Fruit fly (Drosophila melanogaster) whole organism, embryonic: Measurements from ENCODE around the gene Duox.

Experiments used
- Adf1 ChIP-seq: fragments of 200-800 bp; sonication (Bioruptor generic); IDR thresholded peaks from 2 replicates; pipeline ENCODE4 v1.3.6; 2022; ENCODE audit warnings: missing biosample characterization, missing genetic modification characterization
- Blimp-1 ChIP-seq: fragments of 200-800 bp; sonication (Bioruptor generic); optimal IDR thresholded peaks from 3 replicates; lab custom pipeline; 2018; ENCODE audit warnings: missing biosample characterization, missing genetic modification characterization, mild to moderate bottlenecking, moderate library complexity, missing genetic modification reagents
- Bteb2 ChIP-seq: fragments of 200-800 bp; sonication (Bioruptor generic); optimal IDR thresholded peaks from 2 replicates; lab custom pipeline; 2016; ENCODE audit warnings: missing biosample characterization, missing genetic modification characterization
- CG11456 ChIP-seq: fragments of 200-800 bp; sonication (Bioruptor generic); IDR thresholded peaks from 3 replicates; pipeline ENCODE4 v1.3.6; 2022; ENCODE audit warnings: missing biosample characterization, missing genetic modification characterization
- CG14860 ChIP-seq: fragments of 200-800 bp; sonication (Bioruptor generic); IDR thresholded peaks from 3 replicates; pipeline ENCODE4 v1.3.6; 2022; ENCODE audit warnings: missing biosample characterization, missing genetic modification characterization; ENCODE audit not compliant: partially characterized antibody
- CG1529 ChIP-seq: fragments of 200-800 bp; sonication (Bioruptor generic); optimal IDR thresholded peaks from 3 replicates; lab custom pipeline; 2018; ENCODE audit warnings: missing biosample characterization, missing genetic modification characterization
- CG16779 ChIP-seq: fragments of 200-800 bp; sonication (Bioruptor generic); IDR thresholded peaks from 2 replicates; pipeline ENCODE4 v1.3.6; 2022; ENCODE audit warnings: missing biosample characterization, missing genetic modification characterization
- CG2116 ChIP-seq: fragments of 200-800 bp; sonication (Bioruptor generic); optimal IDR thresholded peaks from 3 replicates; lab custom pipeline; 2018; ENCODE audit warnings: missing biosample characterization, mild to moderate bottlenecking, missing genetic modification characterization
- CG31365 ChIP-seq: fragments of 200-800 bp; sonication (Bioruptor generic); optimal IDR thresholded peaks from 2 replicates; lab custom pipeline; 2018; ENCODE audit warnings: missing biosample characterization, mild to moderate bottlenecking, missing genetic modification characterization
- CG3847 ChIP-seq: fragments of 200-800 bp; sonication (Bioruptor generic); IDR thresholded peaks from 2 replicates; pipeline ENCODE4 v1.3.6; 2022; ENCODE audit warnings: missing biosample characterization, missing genetic modification characterization
- CG7372 ChIP-seq: fragments of 200-800 bp; sonication (Bioruptor generic); IDR thresholded peaks from 2 replicates; pipeline ENCODE4 v1.3.6; 2022; ENCODE audit warnings: missing biosample characterization, missing genetic modification characterization
- CG7839 ChIP-seq: fragments of 200-800 bp; sonication (Bioruptor generic); optimal IDR thresholded peaks from 3 replicates; lab custom pipeline; 2018; ENCODE audit warnings: missing biosample characterization, mild to moderate bottlenecking, missing genetic modification characterization, moderate library complexity
- Dad ChIP-seq: fragments of 200-800 bp; sonication (Bioruptor generic); optimal IDR thresholded peaks from 3 replicates; lab custom pipeline; 2016; ENCODE audit warnings: missing biosample characterization, missing genetic modification characterization
- Dip3 ChIP-seq: fragments of 200-800 bp; sonication (Bioruptor generic); optimal IDR thresholded peaks from 3 replicates; lab custom pipeline; 2016; ENCODE audit warnings: missing biosample characterization, missing genetic modification characterization
- Dp ChIP-seq: fragments of 200-800 bp; sonication (Bioruptor generic); optimal IDR thresholded peaks from 2 replicates; lab custom pipeline; 2018; ENCODE audit warnings: missing biosample characterization, mild to moderate bottlenecking, missing genetic modification characterization, moderate library complexity
- E2f2 ChIP-seq: fragments of 200-800 bp; sonication (Bioruptor generic); IDR thresholded peaks from 2 replicates; pipeline ENCODE4 v1.3.6; 2022; ENCODE audit warnings: missing biosample characterization, missing genetic modification characterization
- Max ChIP-seq: fragments of 200-800 bp; sonication (Bioruptor generic); optimal IDR thresholded peaks from 2 replicates; lab custom pipeline; 2016; ENCODE audit warnings: missing biosample characterization, mild to moderate bottlenecking, missing genetic modification characterization
- Sox102F ChIP-seq: fragments of 200-800 bp; sonication (Bioruptor generic); optimal IDR thresholded peaks from 2 replicates; lab custom pipeline; 2018; ENCODE audit warnings: missing biosample characterization, mild to moderate bottlenecking, missing genetic modification characterization, moderate library complexity
- al ChIP-seq: fragments of 200-800 bp; sonication (Bioruptor generic); IDR thresholded peaks from 2 replicates; pipeline ENCODE4 v1.3.6; 2022; ENCODE audit warnings: missing biosample characterization, missing genetic modification characterization
- bowl ChIP-seq: fragments of 200-800 bp; sonication (Bioruptor generic); IDR thresholded peaks from 2 replicates; pipeline ENCODE4 v1.3.6; 2022; ENCODE audit warnings: missing biosample characterization, missing genetic modification characterization
- crp ChIP-seq, 2 experiments: fragments of 200-800 bp; sonication (Bioruptor generic); optimal IDR thresholded peaks; 2 replicates in 1 of 2; 3 replicates in 1 of 2; lab custom pipeline; 2017; ENCODE audit warnings: missing biosample characterization in 2 of 2, missing genetic modification characterization in 2 of 2, mild to moderate bottlenecking in 1 of 2, moderate library complexity in 1 of 2
- disco-r ChIP-seq: fragments of 200-800 bp; sonication (Bioruptor generic); optimal IDR thresholded peaks from 2 replicates; lab custom pipeline; 2016; ENCODE audit warnings: missing biosample characterization, missing genetic modification characterization
- ewg ChIP-seq: fragments of 200-800 bp; sonication (Bioruptor generic); optimal IDR thresholded peaks from 3 replicates; lab custom pipeline; 2017; ENCODE audit warnings: mild to moderate bottlenecking, missing biosample characterization, missing genetic modification reagents, missing genetic modification characterization
- gfzf ChIP-seq: fragments of 200-800 bp; sonication (Bioruptor generic); optimal IDR thresholded peaks from 2 replicates; lab custom pipeline; 2016; ENCODE audit warnings: missing biosample characterization, mild to moderate bottlenecking, missing genetic modification characterization, moderate library complexity
- grn ChIP-seq: fragments of 200-800 bp; sonication (Bioruptor generic); optimal IDR thresholded peaks from 3 replicates; lab custom pipeline; 2017; ENCODE audit warnings: missing biosample characterization, missing genetic modification characterization
- inv ChIP-seq: fragments of 200-800 bp; sonication (Bioruptor generic); IDR thresholded peaks from 2 replicates; pipeline ENCODE4 v1.3.6; 2022; ENCODE audit warnings: missing biosample characterization, missing genetic modification characterization; ENCODE audit not compliant: partially characterized antibody
- lmd ChIP-seq: fragments of 200-800 bp; sonication (Bioruptor generic); IDR thresholded peaks from 2 replicates; pipeline ENCODE4 v1.3.6; 2022; ENCODE audit warnings: missing biosample characterization, missing genetic modification characterization
- pzg ChIP-seq: fragments of 200-800 bp; sonication (Bioruptor generic); optimal IDR thresholded peaks from 3 replicates; lab custom pipeline; 2018; ENCODE audit warnings: missing biosample characterization, mild to moderate bottlenecking, missing genetic modification characterization, moderate library complexity
- run ChIP-seq: fragments of 200-800 bp; sonication (Bioruptor generic); optimal IDR thresholded peaks from 3 replicates; lab custom pipeline; 2018; ENCODE audit warnings: missing biosample characterization, mild to moderate bottlenecking, missing genetic modification characterization
- seq ChIP-seq: fragments of 200-800 bp; sonication (Bioruptor generic); IDR thresholded peaks from 2 replicates; pipeline ENCODE4 v1.3.6; 2022; ENCODE audit warnings: missing biosample characterization, missing genetic modification characterization
- slou ChIP-seq: fragments of 200-800 bp; sonication (Bioruptor generic); optimal IDR thresholded peaks from 3 replicates; lab custom pipeline; 2016; ENCODE audit warnings: missing biosample characterization, missing genetic modification characterization
- tin ChIP-seq: fragments of 200-800 bp; sonication (Bioruptor generic); optimal IDR thresholded peaks from 3 replicates; lab custom pipeline; 2016; ENCODE audit warnings: missing biosample characterization, missing genetic modification characterization
- unpg ChIP-seq: fragments of 200-800 bp; sonication (Bioruptor generic); optimal IDR thresholded peaks from 3 replicates; lab custom pipeline; 2018; ENCODE audit warnings: missing biosample characterization, mild to moderate bottlenecking, missing genetic modification characterization, moderate library complexity
- wek ChIP-seq: fragments of 200-800 bp; sonication (Bioruptor generic); optimal IDR thresholded peaks from 3 replicates; lab custom pipeline; 2018; ENCODE audit warnings: missing biosample characterization, mild to moderate bottlenecking, missing genetic modification characterization, moderate library complexity

Gene Duox

DNA sequence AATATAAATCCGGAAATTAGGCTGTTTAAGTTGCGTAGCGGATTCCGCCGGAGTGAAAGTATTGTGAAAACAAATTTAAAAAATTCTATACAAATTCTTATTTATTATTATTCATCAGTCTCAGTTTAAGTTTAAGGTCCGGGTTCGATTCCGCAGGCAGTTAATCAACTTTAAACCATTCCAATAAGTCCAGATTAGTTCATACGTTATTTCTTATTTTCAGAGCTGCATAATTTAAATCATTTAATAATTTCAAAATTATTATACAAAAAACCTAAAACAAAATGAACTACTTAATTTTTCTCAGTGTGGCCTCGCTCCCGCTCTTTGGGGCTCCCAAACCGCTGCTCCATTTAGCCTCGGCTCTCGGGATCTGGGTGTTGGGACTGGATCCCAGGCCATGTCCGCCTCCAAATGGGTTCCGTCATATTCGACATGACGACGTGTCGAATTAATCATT, 323 bp upstream of the Duox start (continued):
- peak; percentile 86 for TF ChIP-seq Max (GFP tag; lab: Kevin White, UChicago)

dm6 chr2L:2825406-2825805, 4.6 kb downstream of the Duox start, which contains the start of gene CG3123:
CG3123 (minus strand) TSS chr2L:2825506.
- TF ChIP-seq Blimp-1 (GFP tag; lab: Kevin White, UChicago) (peak; percentile 1), CG1529 (GFP tag; lab: Kevin White, UChicago) (no peak), wek (GFP tag; lab: Kevin White, UChicago) (no peak), unpg (no peak)

- peak; percentile 70 for TF ChIP-seq Dp (GFP tag; lab: Kevin White, UChicago)
- no peak for TF ChIP-seq CG7839 (tag; lab: Kevin White, UChicago)
- TF ChIP-seq E2f2 (GFP tag; lab: Robert Waterston, UW): peak; percentile 75
- TF ChIP-seq crp (GFP tag; optimal IDR thresholded peaks at IDR 0.05; lab: Kevin White, UChicago): peak in 1 of 2 experiments; percentile 70
- no peak for TF ChIP-seq CG2116
- TF ChIP-seq ewg (GFP tag; lab: Kevin White, UChicago): peak; percentile 100
- TF ChIP-seq CG31365 (tag; lab: Kevin White, UChicago): peak; percentile 94
- no peak for TF ChIP-seq Sox102F (GFP tag; lab: Kevin White, UChicago)
- TF ChIP-seq pzg (GFP tag; lab: Kevin White, UChicago): peak; percentile 15
- peak; percentile 42; the same call in 1 of the 2 replicates for TF ChIP-seq seq
These were observed 14.4 kb downstream of the Duox start, which contains the start of gene G6P for dm6 chr2L:2815673-2816072. G6P (minus strand) TSS chr2L:2815760.

DNA sequence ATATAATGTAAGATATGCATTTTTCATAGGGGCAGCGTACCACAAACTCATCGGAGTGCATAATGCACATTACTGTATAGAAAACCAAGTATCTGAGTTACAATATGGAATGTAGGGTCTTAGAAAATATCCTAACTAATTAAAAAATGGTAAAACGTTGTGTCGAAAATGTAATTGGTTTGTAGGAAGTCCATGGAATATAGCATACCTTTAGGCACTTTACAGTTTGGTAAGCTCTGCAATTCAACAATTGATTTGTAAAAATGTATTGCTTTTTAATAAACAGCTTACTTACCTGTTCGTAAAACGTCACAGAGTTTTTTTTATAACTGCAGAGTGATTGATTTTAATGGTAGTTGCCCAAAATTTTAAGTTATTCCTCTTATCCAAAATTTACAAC, 17.9 kb downstream of the Duox start, which contains the start of gene CG2964:
Gene CG2964, plus strand, starts transcription at position 301 of the 400 bp plus-strand sequence.
- TF ChIP-seq Dad (GFP tag; lab: Kevin White, UChicago): no peak
- no peak for TF ChIP-seq gfzf
- TF ChIP-seq CG11456 (GFP tag; lab: Robert Waterston, UW): no peak
- no peak for TF ChIP-seq Bteb2 (GFP tag; lab: Kevin White, UChicago)
- TF ChIP-seq tin: no peak
- no peak for TF ChIP-seq bowl (GFP tag; lab: Robert Waterston, UW)
- TF ChIP-seq CG14860: no peak
- TF ChIP-seq al (GFP tag; lab: Robert Waterston, UW): no peak
- TF ChIP-seq slou (GFP tag; lab: Kevin White, UChicago): no peak
- TF ChIP-seq lmd (GFP tag; lab: Robert Waterston, UW): no peak
- TF ChIP-seq CG3847 (GFP tag; lab: Robert Waterston, UW): no peak
- TF ChIP-seq disco-r: no peak
- TF ChIP-seq run (tag; lab: Kevin White, UChicago): no peak
- no peak for TF ChIP-seq CG16779 (GFP tag; lab: Robert Waterston, UW)
- TF ChIP-seq CG7372 (GFP tag; lab: Robert Waterston, UW): no peak
- TF ChIP-seq Dip3 (GFP tag; lab: Kevin White, UChicago): no peak
- TF ChIP-seq grn (GFP tag; lab: Kevin White, UChicago): no peak

DNA sequence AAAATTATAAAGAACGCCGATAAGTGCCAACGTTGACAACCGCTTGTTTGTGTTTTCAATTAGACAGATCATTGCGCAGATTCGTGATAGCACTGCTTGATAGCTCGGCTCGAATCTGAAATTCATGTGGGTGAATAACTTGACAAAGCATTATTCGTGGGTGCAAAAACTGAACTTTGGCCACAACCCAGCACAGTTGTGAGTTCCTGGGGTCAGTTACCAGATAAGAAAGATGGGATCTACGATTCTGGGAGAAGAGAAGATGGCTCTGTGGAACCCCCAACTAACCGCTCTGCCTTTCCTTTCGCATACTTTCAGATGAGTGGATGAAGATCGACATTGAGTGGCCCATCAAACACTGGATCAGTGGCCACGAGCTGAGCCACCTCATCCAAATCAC, 19.2 kb downstream of the Duox start:
- no peak for TF ChIP-seq pzg (GFP tag; lab: Kevin White, UChicago)
- no peak for TF ChIP-seq Dip3 (GFP tag; lab: Kevin White, UChicago)
- TF ChIP-seq Adf1: no peak
- TF ChIP-seq inv (GFP tag; lab: Robert Waterston, UW): no peak
